Fruit fly (Drosophila melanogaster): Measurements from ENCODE around the gene cysu.

cysu gene

DNA sequence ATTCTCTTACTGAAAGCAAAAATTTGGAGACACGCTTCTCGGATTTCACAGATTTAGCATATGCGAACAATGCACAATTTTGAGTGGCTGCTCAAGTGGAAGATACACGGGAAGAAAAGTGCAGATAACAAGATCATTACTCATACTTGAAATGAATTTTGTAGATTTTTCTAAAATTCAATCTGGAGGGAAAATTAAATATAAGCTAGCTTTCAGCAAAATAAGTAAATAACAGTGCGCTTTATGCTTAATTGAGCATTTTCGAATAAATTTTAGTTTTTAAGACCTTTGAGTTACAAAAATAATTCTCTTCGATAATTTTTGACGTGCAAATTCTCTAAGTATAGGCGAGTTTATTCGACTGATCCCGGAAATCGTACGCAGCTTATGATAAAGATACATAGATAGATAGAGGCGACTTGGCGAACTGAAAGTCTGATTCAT is 24.9 kb upstream of the cysu start:
- TF ChIP-seq CG8159 (tag; optimal IDR thresholded peaks at IDR 0.05) (peak; percentile 78), CG4496 (GFP tag; IDR thresholded peaks at IDR 0.05) (peak; percentile 66; the same call in 1 of the 3 replicates), CG34367 (tag; optimal IDR thresholded peaks at IDR 0.05) (peak; percentile 27), CG14655 (GFP tag; optimal IDR thresholded peaks at IDR 0.05) (peak; percentile 83), rn (GFP tag; IDR thresholded peaks at IDR 0.05) (no peak), CG9948 (tag; optimal IDR thresholded peaks at IDR 0.05) (peak; percentile 69), Snoo (tag; optimal IDR thresholded peaks at IDR 0.05) (no peak), CG17806 (tag; optimal IDR thresholded peaks at IDR 0.05) (peak; percentile 75), Pif1A (GFP tag; optimal IDR thresholded peaks at IDR 0.05) (peak; percentile 83), EcR (GFP tag; optimal IDR thresholded peaks at IDR 0.05) (no peak), gl (tag; optimal IDR thresholded peaks at IDR 0.05) (peak; percentile 44), Pif1B (GFP tag; optimal IDR thresholded peaks at IDR 0.05) (peak; percentile 50), CG32121 (GFP tag; IDR thresholded peaks at IDR 0.05) (peak; percentile 59), CG10348 (GFP tag; IDR thresholded peaks at IDR 0.05) (no peak), CG8301 (tag; optimal IDR thresholded peaks at IDR 0.05) (peak; percentile 84), fd96Ca (GFP tag; IDR thresholded peaks at IDR 0.05) (no peak), D1 (tag; optimal IDR thresholded peaks at IDR 0.05) (peak; percentile 17), CG13204 (GFP tag; optimal IDR thresholded peaks at IDR 0.05) (no peak), CG12605 (GFP tag; IDR thresholded peaks at IDR 0.05) (peak; percentile 58), Ets98B (GFP tag; IDR thresholded peaks at IDR 0.05) (peak; percentile 36; the same call in 1 of the 2 replicates), CG15710 (tag; optimal IDR thresholded peaks at IDR 0.05) (peak; percentile 48)

DNA sequence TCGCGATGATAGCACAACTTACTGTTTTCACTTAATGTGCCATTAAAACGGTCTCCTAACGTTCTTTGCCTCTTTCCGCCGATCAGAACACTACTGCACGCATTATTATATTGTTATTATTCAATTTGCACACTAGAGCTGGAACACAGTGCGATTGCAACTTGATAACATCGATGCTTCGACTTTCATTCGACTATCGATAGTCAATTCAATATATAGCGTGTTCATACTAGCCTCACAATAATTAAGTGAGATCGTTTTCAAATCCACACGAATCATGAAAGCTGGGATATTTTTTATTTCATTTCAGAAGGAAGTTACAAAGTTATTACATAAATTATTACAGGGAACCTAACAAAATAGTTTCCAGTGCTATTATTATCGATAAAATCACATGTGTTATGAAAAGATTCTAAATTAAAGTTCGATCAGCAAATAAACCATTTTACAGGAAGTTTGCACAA is 24.2 kb upstream of the cysu start:
- TF ChIP-seq Ets98B (GFP tag; IDR thresholded peaks at IDR 0.05) (peak; percentile 37; the same call in 1 of the 2 replicates), CG32121 (GFP tag; IDR thresholded peaks at IDR 0.05) (peak; percentile 31; the same call in 1 of the 2 replicates), CG4496 (GFP tag; IDR thresholded peaks at IDR 0.05) (peak; percentile 57; the same call in 1 of the 3 replicates), Snoo (tag; optimal IDR thresholded peaks at IDR 0.05) (peak; percentile 7), CG8159 (tag; optimal IDR thresholded peaks at IDR 0.05) (no peak), D1 (tag; optimal IDR thresholded peaks at IDR 0.05) (peak; percentile 8)

DNA sequence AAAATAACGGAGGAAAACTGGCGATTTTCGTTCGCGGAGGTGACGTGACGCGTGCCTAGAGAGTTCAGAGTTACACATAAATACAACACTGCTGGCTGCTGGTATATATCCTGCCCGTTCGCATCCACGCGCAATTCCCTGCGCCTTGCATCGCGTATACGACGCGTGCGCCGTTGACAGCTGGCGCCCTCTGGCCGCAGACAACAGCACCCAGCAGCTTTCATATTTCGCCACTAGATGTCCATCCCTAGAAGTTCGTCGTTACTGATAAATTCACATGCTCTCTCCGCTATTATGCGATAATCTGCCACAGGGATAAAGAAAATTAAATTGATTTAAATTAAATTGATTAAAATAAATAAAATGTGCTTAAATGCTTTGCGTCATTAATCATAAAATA is 23.1 kb upstream of the cysu start, which contains the start of gene Sur-8:
Gene Sur-8, minus strand, starts transcription at position 82 of the 400 bp plus-strand sequence.
- TF ChIP-seq rn (GFP tag; IDR thresholded peaks at IDR 0.05) (peak; percentile 40; the same call in 1 of the 2 replicates), EcR (GFP tag; optimal IDR thresholded peaks at IDR 0.05) (no peak), CG32121 (GFP tag; IDR thresholded peaks at IDR 0.05) (no peak; the same call in 1 of the 2 replicates), CG4496 (GFP tag; IDR thresholded peaks at IDR 0.05) (peak; percentile 79), fd96Ca (GFP tag; IDR thresholded peaks at IDR 0.05) (peak; percentile 42; the same call in 2 of the 3 replicates), gl (tag; optimal IDR thresholded peaks at IDR 0.05) (no peak), CG14655 (GFP tag; optimal IDR thresholded peaks at IDR 0.05) (peak; percentile 25), Pif1A (GFP tag; optimal IDR thresholded peaks at IDR 0.05) (peak; percentile 7), CG15710 (tag; optimal IDR thresholded peaks at IDR 0.05) (no peak), Ets98B (GFP tag; IDR thresholded peaks at IDR 0.05) (peak; percentile 41), Snoo (tag; optimal IDR thresholded peaks at IDR 0.05) (no peak), CG17806 (tag; optimal IDR thresholded peaks at IDR 0.05) (no peak)

dm6 chr3R:17403188-17403587 is 22.4 kb upstream of the cysu start, which contains the start of gene CG34279:
Gene CG34279, minus strand, starts transcription at chr3R:17403288.
- TF ChIP-seq rn (GFP tag; IDR thresholded peaks at IDR 0.05), result no peak
- TF ChIP-seq Snoo (tag; optimal IDR thresholded peaks at IDR 0.05), result no peak
- TF ChIP-seq CG15710 (tag; optimal IDR thresholded peaks at IDR 0.05), result no peak
- no peak for TF ChIP-seq CG10348 (GFP tag; IDR thresholded peaks at IDR 0.05)
- TF ChIP-seq Pif1B (GFP tag; optimal IDR thresholded peaks at IDR 0.05), result no peak
- TF ChIP-seq Ets98B (GFP tag; IDR thresholded peaks at IDR 0.05), result no peak
- TF ChIP-seq CG13204 (GFP tag; optimal IDR thresholded peaks at IDR 0.05), result no peak
- TF ChIP-seq CG32121 (GFP tag; IDR thresholded peaks at IDR 0.05), result no peak
- no peak for TF ChIP-seq CG14655 (GFP tag; optimal IDR thresholded peaks at IDR 0.05)

DNA sequence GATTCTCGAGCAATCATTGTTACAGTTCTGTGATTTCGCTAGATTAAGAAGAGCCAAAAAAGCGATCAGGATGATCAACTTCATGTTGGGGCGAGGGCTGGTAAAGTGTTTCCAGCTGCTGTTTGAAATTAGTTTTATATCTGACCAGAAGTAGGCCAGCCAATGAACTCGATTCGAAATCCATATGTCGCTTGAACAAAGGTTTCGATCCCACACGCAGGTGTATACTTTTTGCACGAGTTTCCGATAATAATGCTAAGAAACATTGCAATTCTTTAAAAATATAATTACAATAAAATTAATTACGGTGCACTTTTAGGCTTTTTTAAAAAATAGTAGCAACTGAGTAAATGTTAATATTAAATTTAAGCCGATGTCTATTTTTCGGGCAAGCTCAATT is 21.9 kb upstream of the cysu start, which contains the start of gene CG34280:
Gene CG34280, minus strand, starts transcription at position 101 of the 400 bp plus-strand sequence.
- TF ChIP-seq CG34367 (tag; optimal IDR thresholded peaks at IDR 0.05) (no peak), rn (GFP tag; IDR thresholded peaks at IDR 0.05) (no peak), CG12605 (GFP tag; IDR thresholded peaks at IDR 0.05) (no peak), Snoo (tag; optimal IDR thresholded peaks at IDR 0.05) (no peak), CG8301 (tag; optimal IDR thresholded peaks at IDR 0.05) (no peak), D1 (tag; optimal IDR thresholded peaks at IDR 0.05) (no peak)

DNA sequence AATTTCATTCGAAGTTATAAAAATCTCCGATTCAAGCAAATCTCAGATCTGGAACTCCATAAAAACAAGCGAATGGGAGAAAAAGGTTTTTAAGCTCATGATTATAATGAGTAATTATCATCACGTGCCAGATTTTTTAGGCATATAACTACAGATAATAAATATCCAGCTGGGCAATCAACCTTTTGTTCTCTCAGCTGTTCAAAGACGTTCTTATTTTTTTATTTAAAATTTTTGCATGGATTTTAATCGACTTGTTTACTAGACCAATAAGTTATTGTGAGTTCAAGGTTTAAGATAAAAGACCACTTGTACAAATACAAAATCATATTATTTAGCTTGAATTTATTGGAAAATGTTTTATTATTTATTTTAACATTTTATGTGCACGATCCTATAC is 21.4 kb upstream of the cysu start:
- no peak for TF ChIP-seq Pif1A (GFP tag; optimal IDR thresholded peaks at IDR 0.05)
- no peak for TF ChIP-seq EcR (GFP tag; optimal IDR thresholded peaks at IDR 0.05)

DNA sequence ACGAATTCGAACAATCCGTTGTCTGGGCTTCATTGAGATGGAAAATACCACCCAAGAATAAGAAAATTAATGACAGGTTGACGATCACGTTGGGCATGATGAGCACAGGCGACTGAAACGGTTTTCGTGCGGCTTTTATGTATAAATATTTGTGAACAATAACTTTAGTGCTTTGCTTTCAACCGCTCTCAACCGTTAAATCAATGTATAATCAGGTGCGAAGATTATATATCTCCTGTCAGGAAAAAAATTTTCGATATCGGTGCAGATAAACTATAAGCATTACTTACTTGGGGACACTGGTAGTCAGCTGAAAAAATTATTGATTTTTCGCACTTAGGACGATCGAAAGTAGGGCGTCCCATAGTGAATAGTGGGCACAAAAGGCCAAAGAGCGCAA is 20.6 kb upstream of the cysu start, which contains the start of gene CG42823:
Gene CG42823, minus strand, starts transcription at position 101 of the 400 bp plus-strand sequence.
- TF ChIP-seq EcR (GFP tag; optimal IDR thresholded peaks at IDR 0.05), result no peak

Data from whole organism, pupa.